Fruit fly (Drosophila melanogaster) whole organism, larva: ENCODE data around the gene PNPase.

Experiments used
- noc ChIP-seq: fragments of 200-800 bp; sonication (Bioruptor generic); optimal IDR thresholded peaks from 3 replicates; lab custom pipeline; 2019; ENCODE audit warnings: missing biosample characterization, mild to moderate bottlenecking, missing genetic modification characterization, moderate library complexity

PNPase gene

DNA sequence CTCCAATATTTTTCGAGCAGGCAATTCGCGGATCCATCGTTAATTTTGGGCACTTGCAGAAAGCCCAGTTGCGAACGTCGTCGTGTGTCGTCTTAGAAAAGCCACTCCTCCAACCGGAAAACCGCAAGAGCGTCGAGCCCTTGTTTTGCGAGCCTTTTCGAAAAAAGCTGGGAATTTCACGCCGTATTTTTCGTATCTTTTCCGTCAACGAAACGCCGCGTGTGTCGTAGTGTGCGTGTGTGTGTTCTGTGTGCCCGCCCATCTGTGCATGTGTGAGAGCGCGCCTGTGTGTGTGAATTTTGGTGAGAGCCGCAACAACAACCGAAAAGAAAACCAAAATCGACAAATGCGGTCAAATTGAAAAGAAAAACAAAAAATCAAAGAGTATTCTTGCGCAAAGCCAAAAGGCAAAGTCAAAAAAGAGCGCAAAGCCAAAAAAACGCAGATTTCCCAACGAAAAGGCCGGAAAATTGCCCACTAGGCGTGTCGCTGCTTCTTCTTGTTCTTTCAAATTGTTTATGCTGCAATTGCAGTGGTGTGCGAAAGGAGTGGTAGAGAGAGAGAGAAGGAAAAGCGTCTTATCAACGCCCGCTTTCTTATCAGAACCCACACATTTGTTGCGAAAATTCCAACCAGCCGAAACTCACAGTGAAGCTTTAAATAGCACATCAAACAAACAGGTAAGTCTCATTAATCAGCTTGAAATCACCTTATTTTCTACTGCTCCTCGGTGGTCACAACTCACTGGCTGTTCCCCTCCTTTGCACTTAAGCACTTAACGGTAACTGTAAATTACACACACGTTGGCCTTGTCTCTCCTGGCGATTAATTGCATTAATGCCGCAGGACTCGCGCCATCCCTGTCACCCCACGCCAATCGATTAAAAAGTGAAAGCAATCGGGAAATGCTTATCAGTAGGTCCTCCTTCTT lies at the start of gene PNPase:
TSS of gene PNPase (minus strand) at position 176 of the 931 bp plus-strand sequence.
- TF ChIP-seq noc: no peak

DNA sequence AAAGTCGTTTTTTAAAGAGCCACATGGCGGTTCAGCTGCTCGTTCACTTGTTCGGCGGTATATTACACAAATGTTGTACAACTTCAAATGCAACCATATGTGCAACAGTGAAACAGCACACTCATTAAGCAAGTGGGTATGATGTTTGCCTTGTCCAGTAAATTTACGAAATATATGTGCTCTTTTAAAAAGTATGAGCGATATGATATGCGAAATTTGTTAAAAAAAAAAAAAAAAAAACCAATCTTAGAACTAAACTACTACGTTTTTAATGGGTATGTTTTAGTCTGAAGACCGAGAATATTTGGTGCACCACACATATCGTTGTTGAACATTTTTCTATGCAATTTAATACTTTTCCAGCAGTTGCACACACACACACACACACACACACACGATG lies 38.2 kb upstream of the PNPase start:
- no peak for TF ChIP-seq noc

DNA sequence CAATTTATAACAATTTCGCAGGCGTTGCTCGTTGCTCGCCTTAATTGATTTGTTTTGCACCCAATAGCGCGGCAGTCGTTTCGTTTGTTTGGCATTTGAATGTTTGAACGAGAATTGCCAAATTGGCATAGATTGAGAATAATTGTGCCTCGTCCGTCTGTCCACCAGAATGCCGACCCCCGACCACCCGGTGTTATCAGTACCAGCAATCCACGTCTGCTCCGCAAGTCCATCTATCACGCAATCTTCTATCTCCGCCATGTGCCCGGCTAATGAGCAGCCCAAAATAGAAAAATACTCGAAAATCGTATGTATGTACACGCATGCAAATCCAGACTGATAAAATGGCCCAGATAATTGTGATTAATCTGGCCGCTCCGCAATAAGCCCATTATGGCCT lies 37.8 kb upstream of the PNPase start:
- TF ChIP-seq noc: peak; percentile 55

DNA sequence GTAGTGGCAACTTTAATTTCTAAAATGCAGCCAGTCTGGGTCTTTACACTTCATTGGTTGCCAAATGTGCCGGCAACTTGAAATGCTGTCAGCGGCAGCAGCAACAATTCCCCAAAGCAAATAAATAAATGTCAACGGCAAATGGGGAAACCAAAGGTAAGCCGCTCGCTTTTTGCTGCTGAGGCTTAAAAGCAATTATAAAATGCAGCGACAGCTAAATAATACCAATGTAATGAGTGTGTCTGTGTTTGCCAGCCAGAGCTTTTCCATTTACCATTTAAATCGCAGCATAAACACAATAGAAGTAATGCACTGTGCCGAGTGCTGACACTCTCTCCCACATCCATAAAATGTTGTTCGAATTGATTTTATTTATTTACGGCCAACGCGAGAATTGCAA lies 35.3 kb upstream of the PNPase start:
- TF ChIP-seq noc: no peak

DNA sequence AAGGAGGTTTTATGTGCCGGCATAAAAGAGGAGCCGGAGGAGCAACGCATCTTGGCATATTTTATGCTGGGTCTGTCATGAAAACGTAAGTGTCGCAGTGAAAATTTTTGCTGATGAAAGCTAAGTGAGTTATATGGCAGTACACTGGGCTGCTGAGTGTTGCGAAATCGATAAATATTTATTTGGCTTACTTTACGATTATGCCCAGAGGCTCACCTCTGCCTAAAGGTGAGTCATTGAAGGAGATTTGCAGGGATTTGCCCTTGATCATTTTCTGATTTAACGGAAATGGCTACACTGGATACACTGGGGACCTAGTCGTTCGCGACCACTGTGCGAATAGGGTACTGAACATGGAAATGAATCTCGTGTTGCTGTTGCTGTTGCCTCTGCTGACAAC lies 34.7 kb upstream of the PNPase start:
- TF ChIP-seq noc: no peak

DNA sequence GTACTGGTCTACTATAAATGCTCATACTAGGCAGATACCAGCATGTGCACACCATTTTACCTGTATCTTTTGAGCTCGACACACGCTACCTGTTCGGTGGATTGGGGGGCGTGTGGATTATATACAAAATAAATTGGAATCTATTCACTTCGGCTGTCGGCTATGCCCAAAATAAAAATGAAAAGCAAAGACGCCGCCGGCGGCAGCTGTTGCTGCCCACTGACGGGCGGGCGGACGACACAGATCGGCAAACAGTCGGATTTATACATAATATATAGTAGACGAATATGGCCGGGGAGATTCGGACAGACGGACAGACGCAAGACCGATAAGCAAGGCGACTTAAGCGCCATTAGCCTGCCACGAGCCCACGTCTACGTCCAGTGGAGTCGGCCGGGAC lies 33.6 kb upstream of the PNPase start:
- TF ChIP-seq noc: no peak

DNA sequence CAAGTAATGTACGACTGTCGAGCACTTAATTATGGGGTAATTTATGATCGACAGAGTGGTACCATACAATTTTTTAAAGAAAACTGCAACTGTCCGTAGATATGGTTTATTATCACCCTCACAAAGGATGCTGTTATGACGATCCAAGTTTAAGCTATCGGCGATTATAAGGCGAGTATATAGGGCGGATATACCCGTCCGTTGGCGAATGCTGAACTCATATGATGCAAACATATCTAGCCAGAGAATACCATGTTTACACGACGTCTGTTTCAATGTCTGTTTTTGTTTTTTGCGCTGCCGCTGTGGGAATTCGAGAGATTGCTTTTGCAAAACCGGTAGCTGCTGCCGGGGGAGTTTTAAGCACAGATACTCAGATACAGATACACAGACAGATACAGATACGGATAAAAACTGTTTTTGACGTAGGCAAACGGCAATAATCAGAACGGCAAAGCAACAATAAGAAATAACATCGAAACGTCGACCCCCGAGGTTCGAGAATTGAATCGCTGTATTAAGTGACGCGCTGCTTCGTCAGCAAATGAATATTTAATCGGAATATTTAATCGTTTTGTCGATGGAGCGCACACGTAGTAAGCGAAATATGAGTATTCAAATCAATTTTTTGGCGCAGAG lies 32.3 kb upstream of the PNPase start:
- TF ChIP-seq noc: no peak

DNA sequence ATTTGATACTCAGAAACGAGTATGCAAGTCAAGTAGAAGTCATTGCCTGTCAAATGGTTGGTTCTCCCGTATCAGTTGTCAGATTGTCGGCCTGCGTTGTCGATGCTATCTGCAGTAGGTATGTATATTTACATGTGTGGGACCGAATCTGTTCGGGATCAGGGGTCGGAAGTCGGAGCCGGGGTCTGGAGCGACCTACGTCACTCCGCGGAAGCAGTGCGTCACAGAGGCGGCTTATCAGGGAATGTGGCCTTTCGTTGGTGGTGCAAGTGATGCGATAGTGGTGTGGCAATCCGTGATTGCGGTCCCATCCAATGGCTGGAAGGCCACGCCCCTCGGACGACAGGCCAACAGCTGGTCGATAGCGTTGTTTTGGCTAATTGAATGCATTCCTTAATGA lies 30.4 kb upstream of the PNPase start:
- peak; percentile 3 for TF ChIP-seq noc

DNA sequence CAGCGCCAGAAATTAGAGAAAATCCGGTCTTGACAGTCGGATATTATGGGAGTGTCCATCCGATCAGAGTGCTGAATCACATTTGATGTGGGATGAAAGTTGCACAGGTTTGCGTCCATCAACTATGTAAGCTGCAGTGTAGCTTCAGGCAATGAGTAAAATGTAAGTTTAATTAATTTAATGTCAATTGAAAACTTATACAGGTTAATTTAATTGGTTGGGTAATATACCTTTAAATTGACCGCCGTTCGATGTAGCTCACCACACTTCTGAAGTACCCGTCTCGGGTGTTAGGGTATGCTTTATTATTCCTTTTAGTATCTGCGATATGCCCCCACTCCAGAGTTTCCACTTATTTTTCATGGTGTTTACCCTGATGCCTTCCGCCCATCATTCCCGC lies 19.2 kb upstream of the PNPase start:
- TF ChIP-seq noc: no peak

DNA sequence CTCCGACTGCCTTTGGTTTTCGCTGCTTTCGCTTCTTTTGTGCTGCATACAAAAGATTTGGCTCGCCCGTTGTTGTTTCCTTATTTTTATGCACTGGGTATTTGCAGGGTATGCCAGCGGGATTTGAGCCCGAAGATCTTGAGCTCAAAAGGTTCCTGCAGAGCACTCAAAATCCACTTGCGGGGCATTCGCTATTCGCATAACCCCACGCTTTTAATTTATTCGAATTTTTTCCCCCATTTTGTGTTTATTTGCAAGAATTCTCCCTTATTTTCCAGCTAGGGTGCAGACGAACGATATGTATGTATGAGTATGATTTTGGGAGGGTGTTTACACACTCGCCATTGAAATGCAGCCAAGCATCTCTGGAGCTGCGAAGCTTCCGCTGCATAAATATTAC lies 16.7 kb upstream of the PNPase start:
- TF ChIP-seq noc: no peak

DNA sequence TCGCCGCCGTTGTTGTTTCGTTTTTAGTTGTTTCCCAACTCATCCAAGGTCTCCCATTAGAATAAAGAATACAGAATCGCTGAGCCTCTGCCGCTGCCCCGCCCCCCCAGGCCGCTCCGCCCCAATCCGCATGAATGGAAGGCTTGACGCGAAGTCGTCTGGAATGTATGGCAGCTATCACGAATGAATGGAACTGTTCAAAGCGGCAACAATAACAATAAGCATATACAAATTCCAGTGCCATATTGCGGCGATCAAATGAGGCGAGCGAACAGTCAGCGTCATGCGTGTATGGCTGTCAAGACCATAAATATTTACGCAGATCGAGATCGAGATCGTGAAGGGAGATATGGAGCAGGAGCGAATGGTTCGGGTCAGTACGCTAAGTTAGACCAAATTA lies 15.4 kb upstream of the PNPase start:
- no peak for TF ChIP-seq noc

DNA sequence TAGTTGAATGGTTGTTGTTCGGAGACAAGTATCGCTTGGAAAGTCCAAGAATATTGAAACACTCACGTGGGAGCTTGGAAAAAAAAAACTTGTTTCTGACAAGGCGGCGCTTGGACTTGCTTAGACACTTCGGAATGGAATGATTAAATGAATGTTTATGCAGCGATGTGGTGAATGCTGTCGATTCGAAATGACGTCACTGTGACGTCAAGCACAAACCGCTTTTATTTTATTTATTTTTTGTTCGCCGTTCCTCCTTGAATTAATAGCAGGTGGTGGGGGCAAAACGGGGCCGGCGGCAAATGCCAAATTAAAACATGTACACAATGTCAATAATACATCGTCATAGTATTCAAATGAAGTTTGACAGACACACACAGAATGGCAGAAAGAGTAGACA lies 14.3 kb upstream of the PNPase start:
- no peak for TF ChIP-seq noc

DNA sequence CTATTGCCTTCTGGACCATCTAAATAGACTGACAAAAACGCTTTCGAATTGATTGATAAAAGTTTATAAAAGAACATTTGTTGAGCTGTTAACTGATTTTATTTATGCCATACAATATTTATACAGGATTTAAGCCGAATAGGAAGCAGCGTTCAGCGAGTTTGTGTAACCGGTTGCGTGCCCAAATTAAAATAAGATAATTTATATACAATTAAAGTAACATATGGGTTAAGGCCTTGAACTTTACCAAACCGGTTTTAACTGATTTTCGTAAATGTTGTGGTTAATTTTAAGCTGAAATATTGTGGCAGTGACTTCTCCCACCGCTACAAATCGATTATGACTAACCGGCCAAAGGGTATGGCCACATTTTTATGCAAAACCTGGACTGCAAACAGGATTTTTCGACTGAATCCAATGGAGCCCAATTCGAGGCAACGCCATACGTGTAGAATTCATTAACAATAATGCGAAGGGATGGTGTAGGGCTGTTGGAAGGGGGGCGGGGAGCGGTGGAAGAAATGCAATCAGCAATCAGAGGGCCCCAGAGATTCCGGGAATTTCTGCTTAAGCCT lies 4.5 kb upstream of the PNPase start:
- no peak for TF ChIP-seq noc

DNA sequence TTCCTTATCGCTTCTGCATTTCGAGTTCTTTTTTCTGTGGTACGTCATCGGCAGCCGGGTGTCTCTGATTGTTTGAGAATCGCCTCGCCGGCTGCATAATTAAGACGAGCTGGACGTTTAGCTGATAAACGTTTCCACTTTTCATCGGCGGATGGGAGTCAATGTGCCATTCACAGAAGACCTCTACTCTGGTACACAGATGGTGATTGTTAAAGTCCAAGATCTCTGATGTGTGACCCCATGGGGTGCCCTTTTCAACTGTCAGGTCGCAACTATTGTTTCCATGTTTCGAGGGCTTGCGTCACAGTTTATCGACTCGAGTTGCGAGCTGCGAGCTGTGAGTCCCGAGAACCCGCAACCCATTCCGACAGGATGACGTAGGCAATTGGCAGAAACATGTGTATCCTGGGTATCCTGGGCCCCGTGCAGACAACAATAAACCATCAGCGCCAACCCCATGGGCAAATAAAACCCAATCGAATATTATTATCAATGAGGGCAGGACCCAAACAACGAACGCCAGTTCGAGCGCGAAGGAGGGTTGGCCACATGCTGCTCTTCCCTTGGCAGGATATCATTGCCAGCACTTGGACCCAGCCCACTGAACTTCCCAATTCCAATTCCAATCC lies 1.9 kb upstream of the PNPase start:
- TF ChIP-seq noc: no peak

DNA sequence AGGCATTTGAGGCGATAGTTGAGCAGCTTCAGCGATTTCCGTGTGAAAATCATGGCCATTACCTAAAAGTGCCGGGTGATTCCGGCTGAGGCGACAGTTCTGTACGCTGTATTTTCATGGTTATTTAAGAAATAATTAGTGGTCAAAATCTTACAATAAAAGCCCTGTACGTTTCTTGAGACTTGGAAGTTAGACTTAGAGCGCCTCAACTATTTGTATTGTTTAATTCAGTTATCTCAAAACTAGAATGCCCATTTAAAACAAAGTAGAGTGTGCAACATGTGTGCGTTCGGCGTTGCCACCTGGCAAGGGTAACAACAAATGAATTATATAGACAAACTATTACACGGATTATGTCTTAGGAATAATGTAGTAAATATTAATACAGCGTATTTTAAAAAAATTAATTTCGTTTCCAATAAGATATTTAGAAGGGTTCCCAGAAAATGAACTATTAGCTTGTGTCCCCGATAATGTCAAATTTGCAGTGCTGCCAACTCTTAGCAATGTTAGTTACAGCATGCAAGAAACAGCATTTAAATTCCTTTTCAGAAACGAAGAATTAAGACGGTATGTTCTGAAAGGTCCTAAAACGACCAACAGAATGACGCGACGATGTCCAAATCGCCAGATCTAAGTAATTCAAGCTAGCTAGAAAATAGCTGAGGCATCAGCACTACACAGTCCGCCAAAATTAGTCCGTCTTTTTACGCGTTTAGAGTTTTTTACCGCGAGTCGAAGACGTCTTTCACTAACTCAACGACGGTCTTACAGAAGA lies 564 bp downstream of the PNPase start, which contains the start of gene Gprk2:
TSS of gene Gprk2 (plus strand) at position 747 of the 778 bp plus-strand sequence.
- TF ChIP-seq noc: peak; percentile 98

DNA sequence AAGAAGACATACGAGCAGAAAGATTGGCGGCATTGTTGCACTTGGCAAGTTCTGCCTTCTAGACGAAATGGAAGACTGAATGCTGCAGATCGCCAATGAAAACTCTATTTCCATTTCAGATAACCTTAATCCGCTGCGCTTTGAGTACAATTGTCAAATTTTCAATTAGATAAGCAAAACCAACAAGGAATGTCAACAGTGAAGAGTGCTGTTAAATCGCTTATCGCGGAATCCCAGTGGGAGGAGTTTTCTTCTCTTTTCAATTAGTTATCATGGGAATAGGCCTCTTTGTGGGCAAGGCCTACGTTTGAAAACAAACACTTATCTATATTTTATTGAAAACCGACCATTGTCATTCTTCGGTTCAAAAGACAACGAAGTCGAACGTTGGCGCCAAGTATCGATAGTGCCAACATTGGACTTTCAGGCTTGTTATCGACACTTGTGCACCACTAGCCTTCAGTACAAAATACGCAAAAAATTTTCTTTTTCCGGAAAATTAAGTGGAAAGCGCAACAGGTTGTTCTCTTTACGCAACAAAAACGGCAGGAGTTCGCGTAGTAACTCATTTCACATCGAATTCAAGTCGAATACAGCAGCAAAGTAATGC lies 9.9 kb downstream of the PNPase start, which contains the start of the genes Ugt35D1 and Gcn2:
TSS of gene Ugt35D1 (minus strand) at position 83 of the 610 bp plus-strand sequence.
TSS of gene Gcn2 (plus strand) at position 439 of the 610 bp plus-strand sequence.
- TF ChIP-seq noc: no peak
